Fruit fly (Drosophila melanogaster) whole organism, embryonic: ENCODE data around the gene CG14731.

Source experiments
- ATbp ChIP-seq: fragments of 200-800 bp; sonication (Bioruptor generic); optimal IDR thresholded peaks from 2 replicates; lab custom pipeline; 2017; ENCODE audit warnings: missing biosample characterization, mild to moderate bottlenecking, missing genetic modification characterization, missing genetic modification reagents
- Adf1 ChIP-seq: fragments of 200-800 bp; sonication (Bioruptor generic); IDR thresholded peaks from 2 replicates; pipeline ENCODE4 v1.3.6; 2022; ENCODE audit warnings: missing biosample characterization, missing genetic modification characterization
- B-H1 ChIP-seq: fragments of 200-800 bp; sonication (Bioruptor generic); IDR thresholded peaks from 3 replicates; pipeline ENCODE4 v1.3.6; 2022; ENCODE audit warnings: missing biosample characterization, missing genetic modification characterization
- B-H2 ChIP-seq: fragments of 200-800 bp; sonication (Bioruptor generic); optimal IDR thresholded peaks from 2 replicates; lab custom pipeline; 2018; ENCODE audit warnings: missing biosample characterization, mild to moderate bottlenecking, missing genetic modification characterization
- CG10979 ChIP-seq: fragments of 200-800 bp; sonication (Bioruptor generic); optimal IDR thresholded peaks from 2 replicates; lab custom pipeline; 2018; ENCODE audit warnings: missing biosample characterization, mild to moderate bottlenecking, missing genetic modification characterization, moderate library complexity
- CG1233 ChIP-seq: fragments of 200-800 bp; sonication (Bioruptor generic); optimal IDR thresholded peaks from 4 replicates; lab custom pipeline; 2018; ENCODE audit warnings: missing biosample characterization, mild to moderate bottlenecking, missing genetic modification characterization
- CG12769 ChIP-seq: fragments of 200-800 bp; sonication (Bioruptor generic); optimal IDR thresholded peaks from 2 replicates; lab custom pipeline; 2019; ENCODE audit warnings: missing biosample characterization, mild to moderate bottlenecking, missing genetic modification characterization, moderate library complexity
- CG15514 ChIP-seq: fragments of 200-800 bp; sonication (Bioruptor generic); optimal IDR thresholded peaks from 3 replicates; lab custom pipeline; 2017; ENCODE audit warnings: missing biosample characterization, missing genetic modification characterization, mild to moderate bottlenecking, moderate library complexity, missing genetic modification reagents
- CG17359 ChIP-seq: fragments of 200-800 bp; sonication (Bioruptor generic); optimal IDR thresholded peaks from 3 replicates; lab custom pipeline; 2018; ENCODE audit warnings: missing biosample characterization, mild to moderate bottlenecking, missing genetic modification characterization, moderate library complexity
- CG18262 ChIP-seq: fragments of 200-800 bp; optimal IDR thresholded peaks from 3 replicates; lab custom pipeline; 2019; ENCODE audit warnings: missing biosample characterization, mild to moderate bottlenecking, missing genetic modification characterization, moderate library complexity
- CG7357 ChIP-seq: fragments of 200-800 bp; sonication (Bioruptor generic); IDR thresholded peaks from 3 replicates; pipeline ENCODE4 v1.3.6; 2022; ENCODE audit warnings: missing biosample characterization, missing genetic modification characterization
- CG7372 ChIP-seq: fragments of 200-800 bp; sonication (Bioruptor generic); IDR thresholded peaks from 2 replicates; pipeline ENCODE4 v1.3.6; 2022; ENCODE audit warnings: missing biosample characterization, missing genetic modification characterization
- CG7786 ChIP-seq: fragments of 200-800 bp; sonication (Bioruptor generic); optimal IDR thresholded peaks from 2 replicates; lab custom pipeline; 2016; ENCODE audit warnings: missing biosample characterization, missing genetic modification characterization
- CG9215 ChIP-seq: fragments of 200-800 bp; sonication (Bioruptor generic); IDR thresholded peaks from 2 replicates; pipeline ENCODE4 v1.3.6; 2022; ENCODE audit warnings: missing biosample characterization, missing genetic modification characterization
- CG9817 ChIP-seq: fragments of 200-800 bp; sonication (Bioruptor generic); optimal IDR thresholded peaks from 2 replicates; lab custom pipeline; 2018; ENCODE audit warnings: missing biosample characterization, mild to moderate bottlenecking, missing genetic modification characterization, moderate library complexity
- CHES-1-like ChIP-seq: fragments of 200-800 bp; sonication (Bioruptor generic); optimal IDR thresholded peaks from 2 replicates; lab custom pipeline; 2016; ENCODE audit warnings: missing biosample characterization, missing genetic modification characterization
- CoRest ChIP-seq: fragments of 200-800 bp; sonication (Bioruptor generic); optimal IDR thresholded peaks from 3 replicates; lab custom pipeline; 2018; ENCODE audit warnings: missing biosample characterization, mild to moderate bottlenecking, missing genetic modification characterization, moderate library complexity
- D19A ChIP-seq: fragments of 200-800 bp; optimal IDR thresholded peaks from 3 replicates; lab custom pipeline; 2019; ENCODE audit warnings: missing biosample characterization, mild to moderate bottlenecking, missing genetic modification characterization, moderate library complexity
- Dfd ChIP-seq, 2 experiments: fragments of >200 bp; optimal IDR thresholded peaks; 2 replicates each; lab custom pipeline; 2017; ENCODE audit warnings: missing biosample characterization in 2 of 2, missing genetic modification characterization in 2 of 2
- Doc2 ChIP-seq: fragments of 200-800 bp; sonication (Bioruptor generic); IDR thresholded peaks from 2 replicates; pipeline ENCODE4 v1.3.6; 2022; ENCODE audit warnings: missing biosample characterization, missing genetic modification characterization
- H2.0 ChIP-seq: fragments of 200-800 bp; sonication (Bioruptor generic); IDR thresholded peaks from 2 replicates; pipeline ENCODE4 v1.3.6; 2022; ENCODE audit warnings: missing biosample characterization, missing genetic modification characterization
- HLH3B ChIP-seq: fragments of 200-800 bp; sonication (Bioruptor generic); IDR thresholded peaks from 2 replicates; pipeline ENCODE4 v1.3.6; 2022; ENCODE audit warnings: missing biosample characterization, missing genetic modification characterization
- HLH4C ChIP-seq: fragments of 200-800 bp; sonication (Bioruptor generic); IDR thresholded peaks from 3 replicates; pipeline ENCODE4 v1.3.6; 2022; ENCODE audit warnings: missing biosample characterization, missing genetic modification characterization; ENCODE audit not compliant: partially characterized antibody
- Max ChIP-seq: fragments of 200-800 bp; sonication (Bioruptor generic); optimal IDR thresholded peaks from 2 replicates; lab custom pipeline; 2016; ENCODE audit warnings: missing biosample characterization, mild to moderate bottlenecking, missing genetic modification characterization
- Mrtf ChIP-seq: fragments of 200-800 bp; sonication (Bioruptor generic); IDR thresholded peaks from 3 replicates; pipeline ENCODE4 v1.3.6; 2022; ENCODE audit warnings: missing biosample characterization, missing genetic modification characterization
- NC2α ChIP-seq: fragments of 200-800 bp; sonication (Bioruptor generic); optimal IDR thresholded peaks from 2 replicates; lab custom pipeline; 2016; ENCODE audit warnings: missing biosample characterization, missing genetic modification characterization
- NfI ChIP-seq: fragments of 200-800 bp; sonication (Bioruptor generic); optimal IDR thresholded peaks from 3 replicates; lab custom pipeline; 2018; ENCODE audit warnings: missing biosample characterization, mild to moderate bottlenecking, missing genetic modification characterization, moderate library complexity
- Oli ChIP-seq: fragments of 200-800 bp; sonication (Bioruptor generic); optimal IDR thresholded peaks from 2 replicates; lab custom pipeline; 2018; ENCODE audit warnings: missing biosample characterization, mild to moderate bottlenecking, missing genetic modification characterization, moderate library complexity
- Pdp1 ChIP-seq, 2 experiments: fragments of 200-800 bp; sonication (Bioruptor generic); optimal IDR thresholded peaks; 3 replicates each; lab custom pipeline; 2016; ENCODE audit warnings: missing biosample characterization in 2 of 2, missing genetic modification characterization in 2 of 2, mild to moderate bottlenecking in 1 of 2, moderate library complexity in 1 of 2
- Vsx1 ChIP-seq: fragments of 200-800 bp; sonication (Bioruptor generic); optimal IDR thresholded peaks from 2 replicates; lab custom pipeline; 2017; ENCODE audit warnings: missing biosample characterization, mild to moderate bottlenecking, missing genetic modification characterization, missing genetic modification reagents
- Xbp1 ChIP-seq: fragments of 200-800 bp; sonication (Bioruptor generic); optimal IDR thresholded peaks from 3 replicates; lab custom pipeline; 2016; ENCODE audit warnings: missing biosample characterization, mild to moderate bottlenecking, missing genetic modification characterization
- ase ChIP-seq: fragments of 200-800 bp; sonication (Bioruptor generic); IDR thresholded peaks from 3 replicates; pipeline ENCODE4 v1.3.6; 2022; ENCODE audit warnings: missing biosample characterization, missing genetic modification characterization
- ato ChIP-seq: fragments of 200-800 bp; sonication (Bioruptor generic); IDR thresholded peaks from 2 replicates; pipeline ENCODE4 v1.3.6; 2022; ENCODE audit warnings: missing biosample characterization, missing genetic modification characterization; ENCODE audit not compliant: partially characterized antibody
- dimm ChIP-seq: fragments of 200-800 bp; sonication (Bioruptor generic); IDR thresholded peaks from 2 replicates; pipeline ENCODE4 v1.3.6; 2022; ENCODE audit warnings: missing biosample characterization, missing genetic modification characterization
- dpn ChIP-seq, 2 experiments: fragments of 200-800 bp; sonication (Bioruptor generic); optimal IDR thresholded peaks; 3 replicates each; lab custom pipeline; 2016; ENCODE audit warnings: missing biosample characterization in 2 of 2, missing genetic modification characterization in 2 of 2
- dysf ChIP-seq: fragments of 200-800 bp; sonication (Bioruptor generic); IDR thresholded peaks from 3 replicates; pipeline ENCODE4 v1.3.6; 2022; ENCODE audit warnings: missing biosample characterization, missing genetic modification characterization
- gem ChIP-seq: fragments of 200-800 bp; sonication (Bioruptor generic); optimal IDR thresholded peaks from 2 replicates; lab custom pipeline; 2019; ENCODE audit warnings: missing biosample characterization, mild to moderate bottlenecking, missing genetic modification characterization, moderate library complexity
- hbn ChIP-seq: fragments of 200-800 bp; sonication (Bioruptor generic); IDR thresholded peaks from 2 replicates; pipeline ENCODE4 v1.3.6; 2022; ENCODE audit warnings: missing biosample characterization, missing genetic modification characterization; ENCODE audit not compliant: partially characterized antibody
- hth ChIP-seq: fragments of >200 bp; optimal IDR thresholded peaks from 2 replicates; lab custom pipeline; 2017; ENCODE audit warnings: inconsistent platforms
- insv ChIP-seq, 2 experiments: fragments of 200-800 bp; sonication (Bioruptor generic); optimal IDR thresholded peaks; 3 replicates each; lab custom pipeline; 2016 to 2018; ENCODE audit warnings: missing biosample characterization in 2 of 2, missing genetic modification characterization in 2 of 2
- jigr1 ChIP-seq: fragments of 200-800 bp; sonication (Bioruptor generic); IDR thresholded peaks from 3 replicates; pipeline ENCODE4 v1.3.6; 2022; ENCODE audit warnings: missing biosample characterization, missing genetic modification characterization
- klu ChIP-seq: fragments of 200-800 bp; sonication (Bioruptor generic); IDR thresholded peaks from 2 replicates; pipeline ENCODE4 v1.3.6; 2022; ENCODE audit warnings: missing biosample characterization, missing genetic modification characterization
- peb ChIP-seq: fragments of 200-800 bp; sonication (Bioruptor generic); IDR thresholded peaks from 2 replicates; pipeline ENCODE4 v1.3.6; 2022; ENCODE audit warnings: missing biosample characterization, missing genetic modification characterization
- psq ChIP-seq: fragments of 200-800 bp; sonication (Bioruptor generic); optimal IDR thresholded peaks from 2 replicates; lab custom pipeline; 2017; ENCODE audit warnings: missing biosample characterization, missing genetic modification characterization
- schlank ChIP-seq: fragments of 200-800 bp; sonication (Bioruptor generic); optimal IDR thresholded peaks from 2 replicates; lab custom pipeline; 2018; ENCODE audit warnings: missing biosample characterization, mild to moderate bottlenecking, missing genetic modification characterization
- sim ChIP-seq: fragments of 200-800 bp; sonication (Bioruptor generic); IDR thresholded peaks from 2 replicates; pipeline ENCODE4 v1.3.6; 2022; ENCODE audit warnings: missing biosample characterization, missing genetic modification characterization
- sisA ChIP-seq: fragments of 200-800 bp; sonication (Bioruptor generic); IDR thresholded peaks from 2 replicates; pipeline ENCODE4 v1.3.6; 2022; ENCODE audit warnings: missing biosample characterization, missing genetic modification characterization
- sug ChIP-seq: fragments of 200-800 bp; optimal IDR thresholded peaks from 2 replicates; lab custom pipeline; 2019; ENCODE audit warnings: missing biosample characterization, mild to moderate bottlenecking, missing genetic modification characterization, moderate library complexity
- usp ChIP-seq: fragments of >200 bp; optimal IDR thresholded peaks from 2 replicates; lab custom pipeline; 2017; ENCODE audit warnings: missing biosample characterization, missing genetic modification characterization
- wdn ChIP-seq: fragments of 200-800 bp; sonication (Bioruptor generic); IDR thresholded peaks from 2 replicates; pipeline ENCODE4 v1.3.6; 2022; ENCODE audit warnings: missing biosample characterization, missing genetic modification characterization
- wek ChIP-seq: fragments of 200-800 bp; sonication (Bioruptor generic); optimal IDR thresholded peaks from 3 replicates; lab custom pipeline; 2018; ENCODE audit warnings: missing biosample characterization, mild to moderate bottlenecking, missing genetic modification characterization, moderate library complexity
- wor ChIP-seq: fragments of 200-800 bp; sonication (Bioruptor generic); IDR thresholded peaks from 2 replicates; pipeline ENCODE4 v1.3.6; 2022; ENCODE audit warnings: missing biosample characterization, missing genetic modification characterization

CG14731 gene

DNA sequence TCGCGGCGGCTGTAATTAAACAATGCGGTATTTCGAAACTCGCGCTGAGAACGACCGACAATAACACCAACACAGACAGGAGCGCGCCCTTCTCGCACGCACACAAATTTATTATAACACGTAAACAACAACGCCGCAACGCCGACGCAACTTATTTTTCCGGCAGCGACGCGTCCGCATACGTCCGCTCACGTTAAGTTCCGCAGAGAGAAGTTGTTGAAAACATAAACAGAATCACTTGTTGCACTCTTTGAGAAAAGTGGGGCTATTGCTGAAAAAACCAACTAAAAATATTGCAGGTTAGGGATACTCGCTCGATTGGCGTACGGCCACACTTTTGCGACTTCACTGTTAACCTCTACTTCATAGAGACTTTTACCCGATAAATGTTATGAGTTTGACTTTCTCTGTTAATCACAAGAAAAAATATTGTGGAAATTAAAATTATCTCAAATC is 17.9 kb downstream of the CG14731 start, which contains the start of gene Cad87A (continued):
- TF ChIP-seq NfI, result no peak
- no peak for TF ChIP-seq Oli (tag; lab: Kevin White, UChicago)
- TF ChIP-seq CHES-1-like (GFP tag; lab: Kevin White, UChicago), result peak; percentile 54
- TF ChIP-seq dimm (GFP tag; lab: Robert Waterston, UW), result no peak
- no peak for TF ChIP-seq HLH3B (GFP tag; lab: Robert Waterston, UW)
- TF ChIP-seq sug (tag; lab: Kevin White, UChicago), result peak; percentile 20
- no peak for TF ChIP-seq klu (GFP tag; lab: Robert Waterston, UW)
- no peak for TF ChIP-seq HLH4C (GFP tag; lab: Robert Waterston, UW)
- TF ChIP-seq CG7786, result no peak
- TF ChIP-seq wor (GFP tag; lab: Robert Waterston, UW), result no peak
- TF ChIP-seq CG7357, result no peak
- peak; percentile 67 for TF ChIP-seq Vsx1 (GFP tag; lab: Kevin White, UChicago)
- no peak for TF ChIP-seq CG9817
- no peak for TF ChIP-seq hth (lab: Kevin White, UChicago)
- no peak for TF ChIP-seq Mrtf (GFP tag; lab: Robert Waterston, UW)
- TF ChIP-seq Max (GFP tag; lab: Kevin White, UChicago), result peak; percentile 53
- TF ChIP-seq hbn (GFP tag; lab: Robert Waterston, UW), result no peak
- no peak for TF ChIP-seq sim (GFP tag; lab: Robert Waterston, UW)
- peak in 1 of 2 experiments; percentile 5 for TF ChIP-seq dpn (GFP tag; optimal IDR thresholded peaks at IDR 0.05; lab: Kevin White, UChicago)
- TF ChIP-seq Xbp1 (GFP tag; lab: Kevin White, UChicago), result no peak
- TF ChIP-seq insv (GFP tag; optimal IDR thresholded peaks at IDR 0.05; lab: Kevin White, UChicago), result peak in 1 of 2 experiments; percentile 9
- TF ChIP-seq sisA (GFP tag; lab: Robert Waterston, UW), result no peak
- peak; percentile 34 for TF ChIP-seq D19A
- TF ChIP-seq CG17359, result peak; percentile 23
- TF ChIP-seq CG18262 (tag; lab: Kevin White, UChicago), result peak; percentile 20
- no peak for TF ChIP-seq Doc2 (GFP tag; lab: Robert Waterston, UW)
- TF ChIP-seq wdn (GFP tag; lab: Robert Waterston, UW), result no peak
- no peak for TF ChIP-seq jigr1 (GFP tag; lab: Robert Waterston, UW)
- no peak for TF ChIP-seq CG7372 (GFP tag; lab: Robert Waterston, UW)
- no peak for TF ChIP-seq CoRest (tag; lab: Kevin White, UChicago)
- TF ChIP-seq Adf1 (GFP tag; lab: Robert Waterston, UW), result no peak
- no peak for TF ChIP-seq peb (GFP tag; lab: Robert Waterston, UW)
- no peak for TF ChIP-seq CG10979 (tag; lab: Kevin White, UChicago)
- no peak for TF ChIP-seq gem (tag; lab: Kevin White, UChicago)
- TF ChIP-seq B-H1 (GFP tag; lab: Robert Waterston, UW), result no peak
- TF ChIP-seq Pdp1 (GFP tag; optimal IDR thresholded peaks at IDR 0.05; lab: Kevin White, UChicago), result peak in 1 of 2 experiments; percentile 78
- no peak for TF ChIP-seq NC2α (GFP tag; lab: Kevin White, UChicago)
- TF ChIP-seq ato (GFP tag; lab: Robert Waterston, UW), result no peak
- no peak for TF ChIP-seq CG1233 (GFP tag; lab: Kevin White, UChicago)
- TF ChIP-seq dysf (GFP tag; lab: Robert Waterston, UW), result no peak
- no peak for TF ChIP-seq CG9215 (GFP tag; lab: Robert Waterston, UW)
- TF ChIP-seq ase, result no peak
- TF ChIP-seq CG15514, result no peak
- no peak for TF ChIP-seq Dfd (GFP tag; optimal IDR thresholded peaks at IDR 0.05; lab: Kevin White, UChicago)
- TF ChIP-seq H2.0, result no peak
- TF ChIP-seq CG12769 (tag; lab: Kevin White, UChicago), result peak; percentile 52
- no peak for TF ChIP-seq psq
- TF ChIP-seq B-H2 (GFP tag; lab: Kevin White, UChicago), result peak; percentile 6
- TF ChIP-seq schlank (tag; lab: Kevin White, UChicago), result no peak
- peak; percentile 67 for TF ChIP-seq wek (GFP tag; lab: Kevin White, UChicago)
- no peak for TF ChIP-seq usp (GFP tag; lab: Kevin White, UChicago)
- peak; percentile 59 for TF ChIP-seq ATbp (GFP tag; lab: Kevin White, UChicago)
